Fruit fly (Drosophila melanogaster): ENCODE results near the gene CG10096.
A peak's percentile ranks its signal among the peaks of the same experiment; 100 is the strongest.

The CG10096 gene

DNA sequence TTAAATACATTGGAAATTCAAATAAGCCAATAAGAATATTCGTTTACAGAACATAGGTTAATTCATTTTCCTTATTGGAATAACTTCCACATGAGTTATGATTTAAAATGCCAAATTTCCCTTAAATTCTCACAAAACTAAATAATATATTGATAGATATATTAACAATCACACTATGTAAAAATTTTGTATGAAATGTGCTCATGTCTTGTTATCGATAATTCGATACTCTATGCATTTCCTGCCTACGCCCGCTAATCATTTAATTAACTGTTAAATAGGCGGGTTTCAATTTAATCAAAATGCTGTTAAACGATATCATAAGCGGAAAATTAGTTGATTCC lies 30.5 kb upstream of the CG10096 start, which contains the start of gene NANS (continued):
- peak; percentile 17 for TF ChIP-seq lbe (GFP tag; optimal IDR thresholded peaks at IDR 0.05)
- 0 out of 4 replicates have a peak, but pooled peaks have one; percentile 64 for TF ChIP-seq chinmo (GFP tag; IDR thresholded peaks at IDR 0.05; ENCODE audit: partially characterized antibody)
- TF ChIP-seq Adf1 (GFP tag; IDR thresholded peaks at IDR 0.05) = no peak
- no peak for TF ChIP-seq CG10543 (GFP tag; optimal IDR thresholded peaks at IDR 0.05)
- TF ChIP-seq CG6765 (GFP tag; optimal IDR thresholded peaks at IDR 0.05) = peak; percentile 3
- TF ChIP-seq CG13287 (GFP tag; IDR thresholded peaks at IDR 0.05; ENCODE audit: partially characterized antibody) = peak; percentile 18; the same call in 1 of the 2 replicates
- TF ChIP-seq CG15514 (GFP tag; optimal IDR thresholded peaks at IDR 0.05) = peak; percentile 34
- no peak for TF ChIP-seq ham (GFP tag; IDR thresholded peaks at IDR 0.05)
- TF ChIP-seq CG18262 (tag; optimal IDR thresholded peaks at IDR 0.05) = no peak
- TF ChIP-seq ind (GFP tag; optimal IDR thresholded peaks at IDR 0.05) = no peak
- TF ChIP-seq otp (GFP tag; IDR thresholded peaks at IDR 0.05) = no peak
- TF ChIP-seq CG3407 (GFP tag; optimal IDR thresholded peaks at IDR 0.05) = no peak
- no peak for TF ChIP-seq Atf6 (GFP tag; IDR thresholded peaks at IDR 0.05)
- peak; percentile 44; the same call in 1 of the 4 replicates for TF ChIP-seq Dll (GFP tag; IDR thresholded peaks at IDR 0.05; ENCODE audit: partially characterized antibody)
- TF ChIP-seq CG34224 (GFP tag; IDR thresholded peaks at IDR 0.05; ENCODE audit: partially characterized antibody) = peak; percentile 65
- TF ChIP-seq Fer3 (tag; optimal IDR thresholded peaks at IDR 0.05) = peak; percentile 9
- no peak for TF ChIP-seq Asciz (GFP tag; optimal IDR thresholded peaks at IDR 0.05)
- no peak for TF ChIP-seq ATbp (GFP tag; optimal IDR thresholded peaks at IDR 0.05)
- TF ChIP-seq CG14710 (tag; optimal IDR thresholded peaks at IDR 0.05) = peak; percentile 5
- TF ChIP-seq unc-4 (GFP tag; IDR thresholded peaks at IDR 0.05; ENCODE audit: partially characterized antibody) = 0 out of 2 replicates have a peak, but pooled peaks have one; percentile 27
- peak; percentile 8 for TF ChIP-seq NfI (GFP tag; optimal IDR thresholded peaks at IDR 0.05)
- TF ChIP-seq dmrt99B (tag; optimal IDR thresholded peaks at IDR 0.05) = no peak
- peak; percentile 27 for TF ChIP-seq Dp (GFP tag; optimal IDR thresholded peaks at IDR 0.05)
- 0 out of 2 replicates have a peak, but pooled peaks have one; percentile 31 for TF ChIP-seq tna (GFP tag; IDR thresholded peaks at IDR 0.05; ENCODE audit: partially characterized antibody)
- no peak for TF ChIP-seq CG11695 (GFP tag; IDR thresholded peaks at IDR 0.05)
- TF ChIP-seq Doc2 (GFP tag; IDR thresholded peaks at IDR 0.05) = no peak
- TF ChIP-seq E2f2 (GFP tag; IDR thresholded peaks at IDR 0.05) = peak; percentile 57
- TF ChIP-seq inv (GFP tag; IDR thresholded peaks at IDR 0.05; ENCODE audit: partially characterized antibody) = 0 out of 2 replicates have a peak, but pooled peaks have one; percentile 4
- TF ChIP-seq kay (GFP tag; optimal IDR thresholded peaks at IDR 0.05) = no peak
- TF ChIP-seq CG6254 (GFP tag; optimal IDR thresholded peaks at IDR 0.05) = no peak
- TF ChIP-seq mld (GFP tag; IDR thresholded peaks at IDR 0.05; ENCODE audit: partially characterized antibody) = 0 out of 3 replicates have a peak, but pooled peaks have one; percentile 5
- TF ChIP-seq stwl (tag; optimal IDR thresholded peaks at IDR 0.05) = peak; percentile 6
- TF ChIP-seq CG9437 (GFP tag; optimal IDR thresholded peaks at IDR 0.05) = no peak
- TF ChIP-seq kah (GFP tag; optimal IDR thresholded peaks at IDR 0.05) = no peak
- no peak for TF ChIP-seq prd (optimal IDR thresholded peaks at IDR 0.05)
- no peak for TF ChIP-seq prd (GFP tag; IDR thresholded peaks at IDR 0.05)

DNA sequence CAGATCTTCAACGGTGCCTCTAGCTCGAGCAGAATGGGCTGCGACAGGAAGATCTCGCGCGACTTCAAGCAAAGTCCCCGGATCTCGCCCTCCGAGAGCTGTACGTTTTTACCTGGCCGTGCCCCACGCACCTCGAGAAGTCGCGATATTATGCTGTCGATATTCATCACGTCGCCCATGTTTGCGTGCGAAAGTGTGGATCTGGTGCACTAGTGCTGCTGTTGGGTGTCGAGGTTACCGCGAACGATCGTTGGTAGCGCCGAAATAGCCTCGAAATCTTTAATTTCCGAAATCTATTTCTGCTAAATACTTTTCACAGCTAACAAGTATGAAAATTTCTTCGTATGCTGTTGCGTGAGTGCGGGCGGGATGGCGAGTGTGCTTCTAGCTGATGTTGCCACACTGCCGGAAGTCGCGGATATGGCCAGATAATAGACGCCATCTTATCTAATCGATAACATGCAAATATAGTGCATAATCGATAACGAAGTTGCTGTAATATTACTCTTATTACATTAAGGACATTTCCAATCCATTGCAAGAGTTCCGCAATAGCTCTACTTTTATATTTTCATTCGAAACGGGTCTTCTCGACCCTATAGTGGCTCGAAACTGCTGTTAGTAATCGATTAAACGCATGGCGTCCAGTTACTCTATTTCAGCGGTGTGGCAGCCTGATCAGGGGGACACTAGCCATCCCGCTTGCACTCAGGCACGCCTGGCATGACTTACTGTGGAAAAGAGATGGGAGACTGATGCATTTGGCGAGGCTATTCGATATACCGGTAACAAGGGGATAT lies 29.9 kb upstream of the CG10096 start, which contains the start of gene Pp1-87B:
TSS of gene Pp1-87B (minus strand) at position 408 of the 800 bp plus-strand sequence.
- no peak for TF ChIP-seq CG10565 (GFP tag; optimal IDR thresholded peaks at IDR 0.05)
- no peak for TF ChIP-seq D19B (GFP tag; optimal IDR thresholded peaks at IDR 0.05)
- TF ChIP-seq CG10209 (GFP tag; optimal IDR thresholded peaks at IDR 0.05) = peak; percentile 18
- TF ChIP-seq nerfin-1 (tag; optimal IDR thresholded peaks at IDR 0.05) = no peak
- peak; percentile 2 for TF ChIP-seq mirr (GFP tag; optimal IDR thresholded peaks at IDR 0.05)
- no peak for TF ChIP-seq Dek (tag; optimal IDR thresholded peaks at IDR 0.05)
- no peak for TF ChIP-seq unpg (GFP tag; optimal IDR thresholded peaks at IDR 0.05)
- no peak for TF ChIP-seq psq (GFP tag; optimal IDR thresholded peaks at IDR 0.05)
- no peak for TF ChIP-seq ftz-f1 (GFP tag; optimal IDR thresholded peaks at IDR 0.05)
- TF ChIP-seq GATAe (GFP tag; conservative IDR thresholded peaks at IDR 0.05) = no peak
- TF ChIP-seq MBD-R2 (GFP tag; IDR thresholded peaks at IDR 0.05) = no peak
- no peak for TF ChIP-seq CG17568 (GFP tag; optimal IDR thresholded peaks at IDR 0.05)
- no peak for TF ChIP-seq Dad (GFP tag; optimal IDR thresholded peaks at IDR 0.05)
- peak; percentile 66 for TF ChIP-seq Dref (GFP tag; IDR thresholded peaks at IDR 0.05)
